Fruit fly (Drosophila melanogaster) whole organism, embryonic: ENCODE data around the gene CG42674.

ENCODE experiments used
- CG10979 ChIP-seq: fragments of 200-800 bp; sonication (Bioruptor generic); optimal IDR thresholded peaks from 2 replicates; lab custom pipeline; 2018; ENCODE audit warnings: missing biosample characterization, mild to moderate bottlenecking, missing genetic modification characterization, moderate library complexity
- CG12659 ChIP-seq: fragments of 200-800 bp; sonication (Bioruptor generic); optimal IDR thresholded peaks from 3 replicates; lab custom pipeline; 2017; ENCODE audit warnings: mild to moderate bottlenecking, missing biosample characterization, missing genetic modification reagents, missing genetic modification characterization
- CG13287 ChIP-seq: fragments of 200-800 bp; sonication (Bioruptor generic); IDR thresholded peaks from 2 replicates; pipeline ENCODE4 v1.3.6; 2022; ENCODE audit warnings: missing biosample characterization, missing genetic modification characterization; ENCODE audit not compliant: partially characterized antibody
- CG14860 ChIP-seq: fragments of 200-800 bp; sonication (Bioruptor generic); IDR thresholded peaks from 3 replicates; pipeline ENCODE4 v1.3.6; 2022; ENCODE audit warnings: missing biosample characterization, missing genetic modification characterization; ENCODE audit not compliant: partially characterized antibody
- CG15073 ChIP-seq: fragments of 200-800 bp; sonication (Bioruptor generic); optimal IDR thresholded peaks from 2 replicates; lab custom pipeline; 2016; ENCODE audit warnings: missing biosample characterization, missing genetic modification characterization
- CG15601 ChIP-seq: fragments of 200-800 bp; sonication (Bioruptor generic); optimal IDR thresholded peaks from 3 replicates; lab custom pipeline; 2019; ENCODE audit warnings: missing biosample characterization, mild to moderate bottlenecking, missing genetic modification characterization, moderate library complexity
- CG15696 ChIP-seq: fragments of 200-800 bp; sonication (Bioruptor generic); optimal IDR thresholded peaks from 2 replicates; lab custom pipeline; 2019; ENCODE audit warnings: missing biosample characterization, mild to moderate bottlenecking, missing genetic modification characterization, moderate library complexity
- CG1602 ChIP-seq: fragments of 200-800 bp; sonication (Bioruptor generic); optimal IDR thresholded peaks from 3 replicates; lab custom pipeline; 2016; ENCODE audit warnings: missing biosample characterization, missing genetic modification characterization
- CG17328 ChIP-seq: fragments of 200-800 bp; sonication (Bioruptor generic); IDR thresholded peaks from 2 replicates; pipeline ENCODE4 v1.3.6; 2022; ENCODE audit warnings: missing biosample characterization, missing genetic modification characterization
- CG17802 ChIP-seq: fragments of 200-800 bp; sonication (Bioruptor generic); optimal IDR thresholded peaks from 2 replicates; lab custom pipeline; 2018; ENCODE audit warnings: missing biosample characterization, mild to moderate bottlenecking, missing genetic modification characterization, moderate library complexity
- CG18764 ChIP-seq: fragments of 200-800 bp; sonication (Bioruptor generic); optimal IDR thresholded peaks from 3 replicates; lab custom pipeline; 2016; ENCODE audit warnings: missing biosample characterization, missing genetic modification characterization
- CG2875 ChIP-seq: fragments of 200-800 bp; sonication (Bioruptor generic); optimal IDR thresholded peaks from 2 replicates; lab custom pipeline; 2017; ENCODE audit warnings: missing biosample characterization, mild to moderate bottlenecking, missing genetic modification characterization, missing genetic modification reagents
- CG31388 ChIP-seq: fragments of 200-800 bp; sonication (Bioruptor generic); optimal IDR thresholded peaks from 2 replicates; lab custom pipeline; 2016; ENCODE audit warnings: missing biosample characterization, missing genetic modification characterization
- CG33557 ChIP-seq: fragments of 200-800 bp; sonication (Bioruptor generic); optimal IDR thresholded peaks from 2 replicates; lab custom pipeline; 2019; ENCODE audit warnings: missing biosample characterization, mild to moderate bottlenecking, missing genetic modification characterization, moderate library complexity
- CG4404 ChIP-seq: fragments of 200-800 bp; sonication (Bioruptor generic); IDR thresholded peaks from 2 replicates; pipeline ENCODE4 v1.3.6; 2022; ENCODE audit warnings: missing biosample characterization, missing genetic modification characterization
- CG4424 ChIP-seq: fragments of 200-800 bp; sonication (Bioruptor generic); optimal IDR thresholded peaks from 3 replicates; lab custom pipeline; 2016; ENCODE audit warnings: missing biosample characterization, missing genetic modification characterization
- CG5953 ChIP-seq: fragments of 200-800 bp; sonication (Bioruptor generic); IDR thresholded peaks from 2 replicates; pipeline ENCODE4 v1.3.6; 2022; ENCODE audit warnings: missing biosample characterization, missing genetic modification characterization
- CG6765 ChIP-seq: fragments of 200-800 bp; sonication (Bioruptor generic); optimal IDR thresholded peaks from 3 replicates; lab custom pipeline; 2017; ENCODE audit warnings: missing biosample characterization, mild to moderate bottlenecking, missing genetic modification characterization
- CG7357 ChIP-seq: fragments of 200-800 bp; sonication (Bioruptor generic); IDR thresholded peaks from 3 replicates; pipeline ENCODE4 v1.3.6; 2022; ENCODE audit warnings: missing biosample characterization, missing genetic modification characterization
- CG7786 ChIP-seq: fragments of 200-800 bp; sonication (Bioruptor generic); optimal IDR thresholded peaks from 2 replicates; lab custom pipeline; 2016; ENCODE audit warnings: missing biosample characterization, missing genetic modification characterization
- CG8089 ChIP-seq: fragments of 200-800 bp; sonication (Bioruptor generic); optimal IDR thresholded peaks from 3 replicates; lab custom pipeline; 2016; ENCODE audit warnings: missing biosample characterization, missing genetic modification characterization
- CG9609 ChIP-seq: fragments of 200-800 bp; sonication (Bioruptor generic); optimal IDR thresholded peaks from 3 replicates; lab custom pipeline; 2016; ENCODE audit warnings: missing biosample characterization, missing genetic modification characterization
- CG9932 ChIP-seq: fragments of 200-800 bp; sonication (Bioruptor generic); IDR thresholded peaks from 2 replicates; pipeline ENCODE4 v1.3.6; 2022; ENCODE audit warnings: missing biosample characterization, missing genetic modification characterization
- ERR ChIP-seq: fragments of 200-800 bp; sonication (Bioruptor generic); optimal IDR thresholded peaks from 2 replicates; lab custom pipeline; 2016; ENCODE audit warnings: missing biosample characterization, missing genetic modification characterization
- GATAe ChIP-seq: fragments of 200-800 bp; sonication (Bioruptor generic); conservative IDR thresholded peaks from 2 replicates; pipeline ENCODE4 v1.3.6; 2022; ENCODE audit warnings: missing biosample characterization, missing genetic modification characterization
- H15 ChIP-seq: fragments of 200-800 bp; sonication (Bioruptor generic); IDR thresholded peaks from 3 replicates; pipeline ENCODE4 v1.3.6; 2022; ENCODE audit warnings: missing biosample characterization, missing genetic modification characterization
- HLH4C ChIP-seq: fragments of 200-800 bp; sonication (Bioruptor generic); IDR thresholded peaks from 3 replicates; pipeline ENCODE4 v1.3.6; 2022; ENCODE audit warnings: missing biosample characterization, missing genetic modification characterization; ENCODE audit not compliant: partially characterized antibody
- Hr3 ChIP-seq: fragments of 200-800 bp; sonication (Bioruptor generic); optimal IDR thresholded peaks from 3 replicates; lab custom pipeline; 2016; ENCODE audit warnings: missing biosample characterization, missing genetic modification characterization
- Hr51 ChIP-seq, 2 experiments: fragments of 200-800 bp; sonication (Bioruptor generic); optimal IDR thresholded peaks; 2 replicates in 1 of 2; 3 replicates in 1 of 2; lab custom pipeline; 2016 to 2018; ENCODE audit warnings: missing biosample characterization in 2 of 2, missing genetic modification characterization in 2 of 2, mild to moderate bottlenecking in 1 of 2, moderate library complexity in 1 of 2
- Lim3 ChIP-seq: fragments of 200-800 bp; sonication (Bioruptor generic); IDR thresholded peaks from 2 replicates; pipeline ENCODE4 v1.3.6; 2022; ENCODE audit warnings: missing biosample characterization, missing genetic modification characterization
- Max ChIP-seq: fragments of 200-800 bp; sonication (Bioruptor generic); optimal IDR thresholded peaks from 2 replicates; lab custom pipeline; 2016; ENCODE audit warnings: missing biosample characterization, mild to moderate bottlenecking, missing genetic modification characterization
- Myb ChIP-seq: fragments of 200-800 bp; sonication (Bioruptor generic); optimal IDR thresholded peaks from 2 replicates; lab custom pipeline; 2016; ENCODE audit warnings: missing biosample characterization, missing genetic modification characterization
- Ravus ChIP-seq: fragments of 200-800 bp; sonication (Bioruptor generic); IDR thresholded peaks from 2 replicates; pipeline ENCODE4 v1.3.6; 2022; ENCODE audit warnings: missing biosample characterization, missing genetic modification characterization
- Six4 ChIP-seq: fragments of 200-800 bp; sonication (Bioruptor generic); optimal IDR thresholded peaks from 2 replicates; lab custom pipeline; 2016; ENCODE audit warnings: missing biosample characterization, missing genetic modification characterization
- Sry-δ ChIP-seq: fragments of 200-800 bp; sonication (Bioruptor generic); optimal IDR thresholded peaks from 2 replicates; lab custom pipeline; 2016; ENCODE audit warnings: missing biosample characterization, missing genetic modification characterization
- Stat92E ChIP-seq, 3 experiments: fragments of >200 bp in 2 of 3; fragments of 200-800 bp in 1 of 3; sonication (Bioruptor generic) in 1 of 3; optimal IDR thresholded peaks; 2 replicates each; lab custom pipeline; 2017 to 2019; ENCODE audit warnings: missing biosample characterization in 3 of 3, missing genetic modification characterization in 3 of 3, mild to moderate bottlenecking in 1 of 3, moderate library complexity in 1 of 3
- TFAM ChIP-seq: fragments of 200-800 bp; sonication (Bioruptor generic); optimal IDR thresholded peaks from 2 replicates; lab custom pipeline; 2017; ENCODE audit warnings: missing biosample characterization, missing genetic modification characterization, inconsistent platforms
- Xbp1 ChIP-seq: fragments of 200-800 bp; sonication (Bioruptor generic); optimal IDR thresholded peaks from 3 replicates; lab custom pipeline; 2016; ENCODE audit warnings: missing biosample characterization, mild to moderate bottlenecking, missing genetic modification characterization
- dmrt11E ChIP-seq: fragments of 200-800 bp; sonication (Bioruptor generic); optimal IDR thresholded peaks from 3 replicates; lab custom pipeline; 2018; ENCODE audit warnings: missing biosample characterization, mild to moderate bottlenecking, missing genetic modification characterization, moderate library complexity
- gt ChIP-seq: fragments of 200-800 bp; sonication (Bioruptor generic); IDR thresholded peaks from 2 replicates; pipeline ENCODE4 v1.3.6; 2022; ENCODE audit warnings: missing biosample characterization, missing genetic modification characterization
- ham ChIP-seq: fragments of 200-800 bp; sonication (Bioruptor generic); IDR thresholded peaks from 2 replicates; pipeline ENCODE4 v1.3.6; 2022; ENCODE audit warnings: missing biosample characterization, missing genetic modification characterization
- knrl ChIP-seq: fragments of 200-800 bp; sonication (Bioruptor generic); IDR thresholded peaks from 3 replicates; pipeline ENCODE4 v1.3.6; 2022; ENCODE audit warnings: missing biosample characterization, missing genetic modification characterization; ENCODE audit not compliant: partially characterized antibody
- oc ChIP-seq: fragments of 200-800 bp; sonication (Bioruptor generic); optimal IDR thresholded peaks from 2 replicates; lab custom pipeline; 2018; ENCODE audit warnings: missing biosample characterization, mild to moderate bottlenecking, missing genetic modification characterization, moderate library complexity
- p53 ChIP-seq: fragments of 200-800 bp; sonication (Bioruptor generic); optimal IDR thresholded peaks from 2 replicates; lab custom pipeline; 2016; ENCODE audit warnings: missing biosample characterization, missing genetic modification characterization
- pb ChIP-seq: fragments of 200-800 bp; sonication (Bioruptor generic); optimal IDR thresholded peaks from 3 replicates; lab custom pipeline; 2016; ENCODE audit warnings: missing biosample characterization, missing genetic modification characterization
- tll ChIP-seq, 2 experiments: fragments of 200-800 bp in 1 of 2; fragments of >200 bp in 1 of 2; sonication (Bioruptor generic) in 1 of 2; optimal IDR thresholded peaks; 2 replicates each; lab custom pipeline; 2017 to 2019; ENCODE audit warnings: missing biosample characterization in 2 of 2, missing genetic modification characterization in 2 of 2, mild to moderate bottlenecking in 1 of 2, moderate library complexity in 1 of 2
- toy ChIP-seq: fragments of 200-800 bp; sonication (Bioruptor generic); IDR thresholded peaks from 2 replicates; pipeline ENCODE4 v1.3.6; 2022; ENCODE audit warnings: missing biosample characterization, missing genetic modification characterization
- zf30C ChIP-seq: fragments of 200-800 bp; sonication (Bioruptor generic); optimal IDR thresholded peaks from 3 replicates; lab custom pipeline; 2018; ENCODE audit warnings: missing biosample characterization, mild to moderate bottlenecking, missing genetic modification characterization
- zfh1 ChIP-seq: fragments of 200-800 bp; sonication (Bioruptor generic); IDR thresholded peaks from 3 replicates; pipeline ENCODE4 v1.3.6; 2022; ENCODE audit warnings: missing biosample characterization, missing genetic modification characterization

Gene CG42674

dm6 chr3L:20247513-20248173 lies 49.5 kb upstream of the CG42674 start, which contains the start of gene rdgC (continued):
- TF ChIP-seq CG9932 (peak; percentile 89), CG8089 (GFP tag; lab: Kevin White, UChicago) (peak; percentile 94), CG13287 (GFP tag; lab: Robert Waterston, UW) (peak; percentile 25; the same call in 1 of the 2 replicates), tll (GFP tag; optimal IDR thresholded peaks at IDR 0.05; lab: Kevin White, UChicago) (no peak), CG31388 (peak; percentile 91), dmrt11E (peak; percentile 36), CG4404 (GFP tag; lab: Robert Waterston, UW) (peak; percentile 86), CG10979 (tag; lab: Kevin White, UChicago) (peak; percentile 91), Hr3 (peak; percentile 90), GATAe (GFP tag; lab: Robert Waterston, UW) (peak; percentile 84), CG15073 (peak; percentile 52), HLH4C (no peak), Lim3 (peak; percentile 93), CG17328 (GFP tag; lab: Robert Waterston, UW) (peak; percentile 96), CG17802 (tag; lab: Kevin White, UChicago) (peak; percentile 85), knrl (GFP tag; lab: Robert Waterston, UW) (no peak), gt (peak; percentile 60), CG7786 (GFP tag; lab: Kevin White, UChicago) (peak; percentile 96), CG2875 (peak; percentile 88), Hr51 (GFP tag; optimal IDR thresholded peaks at IDR 0.05; lab: Kevin White, UChicago) (peak; percentile 91 to 97), CG9609 (GFP tag; lab: Kevin White, UChicago) (peak; percentile 96), CG5953 (GFP tag; lab: Robert Waterston, UW) (peak; percentile 93), CG6765 (GFP tag; lab: Kevin White, UChicago) (peak; percentile 91), Xbp1 (GFP tag; lab: Kevin White, UChicago) (peak; percentile 96), H15 (peak; percentile 95), oc (tag; lab: Kevin White, UChicago) (peak; percentile 95), Ravus (peak; percentile 88), Max (GFP tag; lab: Kevin White, UChicago) (peak; percentile 92), CG18764 (GFP tag; lab: Kevin White, UChicago) (peak; percentile 95), CG4424 (GFP tag; lab: Kevin White, UChicago) (peak; percentile 94), pb (GFP tag; lab: Kevin White, UChicago) (peak; percentile 94), CG1602 (peak; percentile 90), Sry-δ (peak; percentile 73), ham (GFP tag; lab: Robert Waterston, UW) (peak; percentile 85), CG15601 (tag; lab: Kevin White, UChicago) (peak; percentile 85), TFAM (GFP tag; lab: Kevin White, UChicago) (peak; percentile 77), Stat92E (GFP tag; optimal IDR thresholded peaks at IDR 0.05; lab: Kevin White, UChicago) (no peak), CG12659 (GFP tag; lab: Kevin White, UChicago) (peak; percentile 96), p53 (GFP tag; lab: Kevin White, UChicago) (peak; percentile 89), zf30C (peak; percentile 70), CG7357 (GFP tag; lab: Robert Waterston, UW) (peak; percentile 87), toy (GFP tag; lab: Robert Waterston, UW) (peak; percentile 92), Myb (GFP tag; lab: Kevin White, UChicago) (peak; percentile 85), Six4 (GFP tag; lab: Kevin White, UChicago) (peak; percentile 95), ERR (GFP tag; lab: Kevin White, UChicago) (peak; percentile 94), CG33557 (GFP tag; lab: Kevin White, UChicago) (no peak), CG15696 (peak; percentile 61), CG14860 (GFP tag; lab: Robert Waterston, UW) (no peak), zfh1 (GFP tag; lab: Robert Waterston, UW) (peak; percentile 97)
